Worm (Caenorhabditis elegans): ENCODE results near the gene gst-4.

gst-4 gene

ce11 chrIV:10128906-10129386 lies 13.1 kb upstream of the gst-4 start, which contains the start of the genes gtbp-1 and K08F4.3 (continued):
- TF ChIP-seq aly-2 (tag; optimal IDR thresholded peaks at IDR 0.05): no peak
- TF ChIP-seq nhr-6 (tag; optimal IDR thresholded peaks at IDR 0.05): peak; percentile 69
- TF ChIP-seq nhr-11 (tag; optimal IDR thresholded peaks at IDR 0.05): peak; percentile 60
- TF ChIP-seq mdl-1 (tag; optimal IDR thresholded peaks at IDR 0.05): peak in 1 of 2 experiments; percentile 8
- TF ChIP-seq lin-13 (GFP tag; optimal IDR thresholded peaks at IDR 0.05): peak; percentile 55
- TF ChIP-seq rbr-2 (tag; optimal IDR thresholded peaks at IDR 0.05): peak; percentile 57
- TF ChIP-seq snpc-1.2 (GFP tag; IDR thresholded peaks at IDR 0.05): no peak
- TF ChIP-seq nhr-42 (GFP tag; IDR thresholded peaks at IDR 0.05): no peak

ce11 chrIV:10129957-10130356 lies 12.1 kb upstream of the gst-4 start, which contains the start of gene glt-3:
Gene glt-3, plus strand, starts transcription at chrIV:10130257.
- no peak for TF ChIP-seq mxl-3 (GFP tag; optimal IDR thresholded peaks at IDR 0.05)

- TF ChIP-seq snpc-4 (tag; optimal IDR thresholded peaks at IDR 0.05): no peak
- no peak for TF ChIP-seq cey-2 (tag; optimal IDR thresholded peaks at IDR 0.05; ENCODE audit: borderline replicate concordance, insufficient read depth)
- no peak for TF ChIP-seq T26A8.4 (GFP tag; IDR thresholded peaks at IDR 0.05)
- no peak for TF ChIP-seq dmd-6 (GFP tag; IDR thresholded peaks at IDR 0.05)
- TF ChIP-seq mxl-3 (GFP tag; optimal IDR thresholded peaks at IDR 0.05): no peak
- TF ChIP-seq mep-1 (tag; optimal IDR thresholded peaks at IDR 0.05): no peak
- no peak for TF ChIP-seq ceh-82 (tag; optimal IDR thresholded peaks at IDR 0.05)
- TF ChIP-seq gei-8 (GFP tag; optimal IDR thresholded peaks at IDR 0.05): no peak
- TF ChIP-seq madf-9 (GFP tag; conservative IDR thresholded peaks at IDR 0.05): no peak
- TF ChIP-seq sdz-12 (GFP tag; optimal IDR thresholded peaks at IDR 0.05): no peak
- no peak for TF ChIP-seq nhr-77 (tag; optimal IDR thresholded peaks at IDR 0.05)
- TF ChIP-seq ctbp-1 (GFP tag; IDR thresholded peaks at IDR 0.05): no peak
- TF ChIP-seq F10B5.3 (tag; optimal IDR thresholded peaks at IDR 0.05): no peak
- no peak for TF ChIP-seq unc-62 (GFP tag; optimal IDR thresholded peaks at IDR 0.05 in 1 of 2)
- no peak for TF ChIP-seq unc-62 (tag; optimal IDR thresholded peaks at IDR 0.05)
- no peak for TF ChIP-seq D1046.2 (GFP tag; IDR thresholded peaks at IDR 0.05)
- TF ChIP-seq vab-7 (GFP tag; IDR thresholded peaks at IDR 0.05): no peak
- TF ChIP-seq nhr-111 (GFP tag; optimal IDR thresholded peaks at IDR 0.05): no peak
Observed at ce11 chrIV:10135817-10136216, 6.2 kb upstream of the gst-4 start, which contains the start of gene K08F4.5. Gene K08F4.5, minus strand, starts transcription at chrIV:10135917.

- TF ChIP-seq nhr-237 (tag; optimal IDR thresholded peaks at IDR 0.05) (no peak), ceh-62 (tag; optimal IDR thresholded peaks at IDR 0.05) (no peak), dmd-9 (GFP tag; IDR thresholded peaks at IDR 0.05) (no peak), ama-1 (optimal IDR thresholded peaks at IDR 0.05) (no peak), nhr-41 (GFP tag; IDR thresholded peaks at IDR 0.05) (no peak), nhr-111 (GFP tag; optimal IDR thresholded peaks at IDR 0.05) (no peak), spr-3 (GFP tag; optimal IDR thresholded peaks at IDR 0.05) (no peak), lin-38 (GFP tag; IDR thresholded peaks at IDR 0.05) (no peak)
Observed at ce11 chrIV:10137804-10138203, 4.2 kb upstream of the gst-4 start, which contains the start of gene K08F4.12. Gene K08F4.12, plus strand, starts transcription at chrIV:10138104.

ce11 chrIV:10140143-10140542 lies 1.9 kb upstream of the gst-4 start, which contains the start of gene gst-3:
Gene gst-3, minus strand, starts transcription at chrIV:10140243.
- TF ChIP-seq fkh-10 (GFP tag; optimal IDR thresholded peaks at IDR 0.05): no peak
- peak in 1 of 2 experiments; percentile 23 for TF ChIP-seq unc-62 (GFP tag; optimal IDR thresholded peaks at IDR 0.05 in 1 of 2)
- TF ChIP-seq unc-62 (tag; optimal IDR thresholded peaks at IDR 0.05): no peak
